Worm (Caenorhabditis elegans): Measurements from ENCODE around the gene K06B9.6.

DNA sequence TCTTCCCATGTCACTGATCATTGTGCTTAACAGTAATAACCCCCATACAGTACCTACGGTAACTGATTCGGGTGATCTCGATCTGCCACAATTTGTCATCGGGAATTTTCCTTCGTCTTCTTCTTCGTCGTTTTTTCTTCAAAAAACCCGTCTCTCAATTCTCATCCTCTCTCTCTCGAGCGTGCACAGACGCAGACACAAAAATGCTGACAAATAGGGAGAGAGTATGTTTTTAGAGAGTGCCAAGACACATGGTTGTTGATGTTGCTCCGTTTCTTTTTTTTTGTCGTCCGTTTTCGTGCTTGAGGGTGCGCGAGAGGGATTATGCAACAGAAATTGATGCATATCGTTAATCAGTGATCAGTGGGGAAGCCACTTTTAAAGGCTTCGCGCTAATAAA is 18.7 kb upstream of the K06B9.6 start:
- TF ChIP-seq ets-5 (GFP tag; IDR thresholded peaks at IDR 0.05) (no peak), ces-1 (GFP tag; optimal IDR thresholded peaks at IDR 0.05) (no peak), fkh-8 (tag; optimal IDR thresholded peaks at IDR 0.05) (peak; percentile 73), ztf-4 (tag; optimal IDR thresholded peaks at IDR 0.05) (peak; percentile 28), lsy-2 (tag; optimal IDR thresholded peaks at IDR 0.05) (peak; percentile 63 to 89), snpc-4 (tag; optimal IDR thresholded peaks at IDR 0.05) (no peak), jun-1 (tag; optimal IDR thresholded peaks at IDR 0.05) (peak; percentile 11), zag-1 (tag; optimal IDR thresholded peaks at IDR 0.05) (no peak), egl-27 (tag; optimal IDR thresholded peaks at IDR 0.05) (no peak), pqm-1 (tag; optimal IDR thresholded peaks at IDR 0.05) (no peak), nhr-90 (tag; optimal IDR thresholded peaks at IDR 0.05; ENCODE audit: poor library complexity) (peak; percentile 29), unc-130 (tag; optimal IDR thresholded peaks at IDR 0.05) (no peak)

All from whole organism, L1 larva.